Worm (Caenorhabditis elegans) whole organism, L3 larva: ENCODE data around the gene nhr-171.

Experiments
- ZK546.5 ChIP-seq: sonication (generic microtip); optimal IDR thresholded peaks from 2 replicates; lab custom pipeline; 2017; ENCODE audit warnings: missing biosample characterization, missing genetic modification characterization
- aly-2 ChIP-seq: fragments of 150-350 bp; optimal IDR thresholded peaks from 2 replicates; lab custom pipeline; 2014; ENCODE audit warnings: missing biosample characterization, missing genetic modification characterization
- ceh-16 ChIP-seq: sonication (generic microtip); optimal IDR thresholded peaks from 2 replicates; lab custom pipeline; 2017; ENCODE audit warnings: missing biosample characterization, missing genetic modification characterization
- ceh-28 ChIP-seq: fragments of 150-350 bp; optimal IDR thresholded peaks from 2 replicates; lab custom pipeline; 2014; ENCODE audit warnings: missing biosample characterization, missing genetic modification reagents, missing genetic modification characterization
- ceh-9 ChIP-seq: sonication (generic microtip); optimal IDR thresholded peaks from 2 replicates; lab custom pipeline; 2018; ENCODE audit warnings: missing biosample characterization, missing genetic modification characterization
- daf-12 ChIP-seq: fragments of 150-350 bp; optimal IDR thresholded peaks from 2 replicates; lab custom pipeline; 2014; ENCODE audit warnings: missing biosample characterization, missing genetic modification reagents, missing genetic modification characterization
- egl-27 ChIP-seq: sonication (generic microtip); optimal IDR thresholded peaks from 4 replicates; lab custom pipeline; 2017; ENCODE audit warnings: missing biosample characterization, missing genetic modification reagents, missing genetic modification characterization
- elt-1 ChIP-seq: fragments of 150-350 bp; optimal IDR thresholded peaks from 2 replicates; lab custom pipeline; 2014; ENCODE audit warnings: missing biosample characterization, missing genetic modification characterization
- elt-2 ChIP-seq: sonication (generic microtip); optimal IDR thresholded peaks from 2 replicates; lab custom pipeline; 2016; ENCODE audit warnings: missing genetic modification reagents, mild to moderate bottlenecking, missing genetic modification characterization, missing compliant biosample characterization
- elt-3 ChIP-seq, 3 experiments: fragments of 150-350 bp in 1 of 3; sonication (generic microtip) in 2 of 3; optimal IDR thresholded peaks; 2 replicates in 2 of 3; 4 replicates in 1 of 3; lab custom pipeline; 2014 to 2017; ENCODE audit warnings: missing biosample characterization in 3 of 3, missing genetic modification characterization in 3 of 3
- eor-1 ChIP-seq, 2 experiments: fragments of 150-350 bp; optimal IDR thresholded peaks; 2 replicates each; lab custom pipeline; 2014 to 2018; ENCODE audit warnings: missing biosample characterization in 2 of 2, missing genetic modification characterization in 2 of 2
- fkh-10 ChIP-seq: sonication (generic microtip); optimal IDR thresholded peaks from 2 replicates; lab custom pipeline; 2017; ENCODE audit warnings: missing biosample characterization, missing genetic modification reagents, missing genetic modification characterization
- fkh-2 ChIP-seq: fragments of 150-350 bp; optimal IDR thresholded peaks from 2 replicates; lab custom pipeline; 2014; ENCODE audit warnings: missing biosample characterization, missing genetic modification reagents, missing genetic modification characterization
- fos-1 ChIP-seq: fragments of 150-350 bp; optimal IDR thresholded peaks from 2 replicates; lab custom pipeline; 2014; ENCODE audit warnings: missing biosample characterization, missing genetic modification characterization
- hmg-11 ChIP-seq: sonication (generic microtip); optimal IDR thresholded peaks from 2 replicates; lab custom pipeline; 2016; ENCODE audit warnings: missing genetic modification characterization, missing compliant biosample characterization
- jun-1 ChIP-seq: fragments of 150-350 bp; optimal IDR thresholded peaks from 2 replicates; lab custom pipeline; 2014; ENCODE audit warnings: missing biosample characterization, missing genetic modification reagents, missing genetic modification characterization
- lin-15B ChIP-seq: fragments of 150-350 bp; optimal IDR thresholded peaks from 2 replicates; lab custom pipeline; 2014; ENCODE audit warnings: missing biosample characterization, missing genetic modification characterization
- lin-39 ChIP-seq: fragments of 150-350 bp; optimal IDR thresholded peaks from 2 replicates; lab custom pipeline; 2018; ENCODE audit warnings: missing biosample characterization, missing genetic modification reagents, missing genetic modification characterization
- mml-1 ChIP-seq: fragments of 150-350 bp; sonication (generic microtip); optimal IDR thresholded peaks from 3 replicates; lab custom pipeline; 2014; ENCODE audit warnings: missing biosample characterization, missing genetic modification characterization
- nfya-1 ChIP-seq: sonication (generic microtip); optimal IDR thresholded peaks from 2 replicates; lab custom pipeline; 2017; ENCODE audit warnings: missing genetic modification characterization, mild to moderate bottlenecking, missing compliant biosample characterization, antibody characterized with exemption, moderate library complexity; ENCODE audit not compliant: insufficient read depth
- nhr-11 ChIP-seq: fragments of 150-350 bp; optimal IDR thresholded peaks from 2 replicates; lab custom pipeline; 2014; ENCODE audit warnings: missing biosample characterization, missing genetic modification characterization
- nhr-12 ChIP-seq: fragments of 150-350 bp; optimal IDR thresholded peaks from 2 replicates; lab custom pipeline; 2014; ENCODE audit warnings: missing biosample characterization, missing genetic modification characterization
- nhr-23 ChIP-seq: fragments of 150-350 bp; optimal IDR thresholded peaks from 2 replicates; lab custom pipeline; 2014; ENCODE audit warnings: missing biosample characterization, missing genetic modification reagents, missing genetic modification characterization
- nhr-237 ChIP-seq: fragments of 150-350 bp; optimal IDR thresholded peaks from 2 replicates; lab custom pipeline; 2014; ENCODE audit warnings: missing biosample characterization, missing genetic modification characterization
- nhr-25 ChIP-seq: sonication (generic microtip); optimal IDR thresholded peaks from 2 replicates; lab custom pipeline; 2017; ENCODE audit warnings: missing biosample characterization, missing genetic modification characterization
- nhr-28 ChIP-seq: fragments of 150-350 bp; optimal IDR thresholded peaks from 2 replicates; lab custom pipeline; 2014; ENCODE audit warnings: missing biosample characterization, missing genetic modification characterization
- nhr-43 ChIP-seq: sonication (generic microtip); optimal IDR thresholded peaks from 2 replicates; lab custom pipeline; 2016; ENCODE audit warnings: mild to moderate bottlenecking, missing genetic modification characterization, missing compliant biosample characterization; ENCODE audit not compliant: poor library complexity, severe bottlenecking
- nhr-67 ChIP-seq: fragments of 150-350 bp; optimal IDR thresholded peaks from 2 replicates; lab custom pipeline; 2014; ENCODE audit warnings: missing biosample characterization, missing genetic modification characterization
- nhr-76 ChIP-seq: fragments of 150-350 bp; sonication (generic microtip); optimal IDR thresholded peaks from 5 replicates; lab custom pipeline; 2014; ENCODE audit warnings: missing biosample characterization, missing genetic modification characterization
- nhr-77 ChIP-seq: fragments of 150-350 bp; optimal IDR thresholded peaks from 2 replicates; lab custom pipeline; 2014; ENCODE audit warnings: missing biosample characterization, missing genetic modification characterization
- pha-4 ChIP-seq: fragments of 150-350 bp; optimal IDR thresholded peaks from 2 replicates; lab custom pipeline; 2014; ENCODE audit warnings: missing biosample characterization, missing genetic modification reagents, missing genetic modification characterization
- pqm-1 ChIP-seq: fragments of 150-350 bp; optimal IDR thresholded peaks from 2 replicates; lab custom pipeline; 2017; ENCODE audit warnings: missing biosample characterization, missing genetic modification characterization, inconsistent platforms
- sea-2 ChIP-seq: fragments of 150-350 bp; sonication (generic microtip); optimal IDR thresholded peaks from 4 replicates; lab custom pipeline; 2014; ENCODE audit warnings: missing biosample characterization, missing genetic modification reagents, missing genetic modification characterization
- skn-1 ChIP-seq: fragments of 150-350 bp; optimal IDR thresholded peaks from 2 replicates; lab custom pipeline; 2014; ENCODE audit warnings: missing biosample characterization, missing genetic modification characterization
- snpc-4 ChIP-seq: fragments of 150-350 bp; optimal IDR thresholded peaks from 2 replicates; lab custom pipeline; 2014; ENCODE audit warnings: missing biosample characterization, missing genetic modification characterization
- unc-39 ChIP-seq: sonication (generic microtip); optimal IDR thresholded peaks from 4 replicates; lab custom pipeline; 2017; ENCODE audit warnings: missing biosample characterization, missing genetic modification characterization
- unc-62 ChIP-seq: fragments of 150-350 bp; sonication (generic microtip); optimal IDR thresholded peaks from 4 replicates; lab custom pipeline; 2014; ENCODE audit warnings: missing biosample characterization, missing genetic modification reagents, missing genetic modification characterization
- ztf-4 ChIP-seq: fragments of 150-350 bp; optimal IDR thresholded peaks from 2 replicates; lab custom pipeline; 2014; ENCODE audit warnings: missing biosample characterization, missing genetic modification characterization

nhr-171 gene

DNA sequence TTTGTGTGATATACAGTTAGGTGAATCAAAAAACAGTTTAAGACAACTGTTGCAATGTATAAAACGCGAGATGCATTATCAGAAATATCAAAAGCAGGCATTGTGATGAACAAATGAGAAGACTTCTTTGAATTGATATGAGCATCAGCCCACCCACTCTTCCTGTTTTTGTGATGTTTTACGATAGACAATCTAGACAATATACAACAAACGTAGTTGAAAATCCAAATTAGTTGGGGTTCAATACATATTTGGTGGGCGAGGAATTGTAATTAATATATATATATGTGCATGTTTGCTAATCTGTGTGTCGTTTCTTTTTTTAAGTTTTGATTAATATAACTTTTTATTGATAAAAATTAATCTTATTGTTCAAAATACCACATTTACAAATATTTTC, 38.8 kb upstream of the nhr-171 start, which contains the start of gene str-28:
TSS of gene str-28 (minus strand) at position 101 of the 400 bp plus-strand sequence.
- no peak for TF ChIP-seq ceh-16
- TF ChIP-seq jun-1 (tag; lab: Kevin White, UChicago) = no peak
- TF ChIP-seq unc-39 = no peak
- TF ChIP-seq aly-2 = no peak
- TF ChIP-seq fkh-10 (GFP tag; lab: Kevin White, UChicago) = no peak
- no peak for TF ChIP-seq nhr-76
- TF ChIP-seq lin-39 (tag; lab: Kevin White, UChicago) = no peak
- no peak for TF ChIP-seq nhr-28 (tag; lab: Kevin White, UChicago)
- TF ChIP-seq pha-4 (tag; lab: Kevin White, UChicago) = no peak
- TF ChIP-seq nfya-1 (tag; lab: Kevin White, UChicago) = no peak

DNA sequence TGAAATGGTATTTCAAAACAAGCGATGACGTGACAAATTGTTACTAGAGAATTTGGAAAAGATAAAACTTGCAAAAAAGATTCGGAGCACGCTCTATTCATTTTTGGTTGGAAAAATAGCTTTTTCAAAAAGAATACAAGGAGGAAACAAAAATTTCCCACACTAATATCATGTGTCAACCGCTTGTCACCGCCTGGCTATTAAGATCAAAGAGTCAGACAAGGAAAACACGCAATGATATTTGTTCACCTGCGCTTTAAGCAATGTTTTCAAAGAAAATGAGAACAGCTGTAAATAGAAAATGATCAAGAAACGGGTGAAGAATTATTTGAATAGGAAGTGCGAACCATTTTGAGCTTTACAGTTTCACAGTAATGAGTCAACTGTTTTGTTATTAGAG, 34.8 kb upstream of the nhr-171 start, which contains the start of gene srh-125:
TSS of gene srh-125 (minus strand) at position 101 of the 400 bp plus-strand sequence.
- TF ChIP-seq elt-1 = no peak

DNA sequence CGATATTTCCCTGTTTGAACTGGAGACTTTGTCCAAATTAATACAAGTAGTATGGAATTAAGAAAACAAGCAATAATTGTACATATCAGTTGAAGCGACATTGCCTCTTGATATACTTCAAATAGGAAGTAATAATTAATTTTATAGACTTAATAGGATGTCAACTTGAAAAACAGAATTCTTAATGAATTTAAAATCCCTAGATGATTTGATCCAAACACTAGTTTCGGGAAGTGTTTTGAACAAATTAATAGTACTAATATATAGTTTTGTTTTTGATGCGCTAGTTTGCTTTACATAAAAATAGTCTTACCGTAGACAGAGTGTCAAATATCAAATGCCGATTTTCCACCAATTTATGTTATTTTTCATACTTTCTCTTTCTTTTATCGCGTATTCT, 33.2 kb upstream of the nhr-171 start, which contains the start of gene str-190:
TSS of gene str-190 (minus strand) at position 101 of the 400 bp plus-strand sequence.
- TF ChIP-seq fkh-10 (GFP tag; lab: Kevin White, UChicago) = no peak
- no peak for TF ChIP-seq ztf-4
- no peak for TF ChIP-seq eor-1 (tag; optimal IDR thresholded peaks at IDR 0.05; lab: Kevin White, UChicago)
- TF ChIP-seq nhr-237 (tag; lab: Kevin White, UChicago) = no peak
- no peak for TF ChIP-seq lin-39 (tag; lab: Kevin White, UChicago)
- no peak for TF ChIP-seq fkh-2 (tag; lab: Kevin White, UChicago)
- TF ChIP-seq mml-1 (tag; lab: Kevin White, UChicago) = no peak
- no peak for TF ChIP-seq aly-2
- TF ChIP-seq nhr-23 (tag; lab: Kevin White, UChicago) = no peak
- no peak for TF ChIP-seq nhr-11 (tag; lab: Kevin White, UChicago)
- TF ChIP-seq nhr-25 = no peak
- TF ChIP-seq, all 47 proteins: peak for 0

DNA sequence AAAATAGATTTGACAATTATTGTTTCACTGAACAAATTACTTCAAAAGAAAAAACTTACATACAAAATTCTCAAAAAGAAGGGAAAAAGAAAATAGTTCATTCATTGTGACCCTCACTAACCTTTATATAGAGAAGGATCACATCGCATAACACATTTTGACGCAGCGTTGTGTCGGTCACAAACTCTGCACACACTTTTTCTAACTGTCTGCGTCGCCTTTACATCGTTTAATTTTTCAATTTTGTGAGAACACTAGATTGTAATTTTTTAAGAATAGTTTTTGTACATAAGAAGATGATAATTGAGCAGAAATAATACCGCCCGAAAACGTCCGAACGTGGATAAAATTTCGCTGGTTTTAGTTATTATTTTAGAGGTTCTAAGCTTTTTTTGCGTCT, 30.6 kb upstream of the nhr-171 start, which contains the start of gene C18B10.6:
TSS of gene C18B10.6 (minus strand) at position 101 of the 400 bp plus-strand sequence.
- TF ChIP-seq elt-3 (tag; optimal IDR thresholded peaks at IDR 0.05; lab: Kevin White, UChicago) (no peak), jun-1 (tag; lab: Kevin White, UChicago) (no peak), mml-1 (tag; lab: Kevin White, UChicago) (no peak), nhr-67 (tag; lab: Kevin White, UChicago) (no peak), nhr-43 (tag; lab: Kevin White, UChicago) (no peak), egl-27 (no peak), snpc-4 (tag; lab: Kevin White, UChicago) (no peak), daf-12 (tag; lab: Kevin White, UChicago) (no peak), fos-1 (no peak), eor-1 (tag; optimal IDR thresholded peaks at IDR 0.05; lab: Kevin White, UChicago) (no peak), unc-62 (GFP tag; lab: Kevin White, UChicago) (no peak), pqm-1 (tag; lab: Kevin White, UChicago) (no peak), nhr-25 (no peak), lin-39 (tag; lab: Kevin White, UChicago) (no peak)

DNA sequence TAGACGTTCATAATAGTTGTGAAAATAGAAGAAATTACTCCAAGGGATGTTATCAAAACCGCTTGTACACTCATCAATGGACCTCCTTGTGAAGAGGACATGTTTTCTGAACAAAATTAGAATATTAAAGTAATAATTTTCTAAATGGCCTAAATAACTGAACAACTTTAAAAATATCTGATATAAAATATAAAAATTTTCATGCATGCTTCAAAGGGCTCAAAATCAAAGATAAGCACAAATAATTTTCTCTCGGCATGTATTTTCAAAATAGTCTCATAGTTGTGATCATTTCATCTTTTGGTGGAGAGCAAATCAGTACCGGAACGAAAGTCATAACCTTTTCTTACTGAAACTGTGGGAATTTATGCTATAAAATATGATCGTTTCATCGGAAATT, 26.6 kb upstream of the nhr-171 start, which contains the start of gene srbc-8:
TSS of gene srbc-8 (minus strand) at position 101 of the 400 bp plus-strand sequence.
- TF ChIP-seq fkh-2 (tag; lab: Kevin White, UChicago) (no peak), sea-2 (GFP tag; lab: Kevin White, UChicago) (no peak), elt-2 (tag; lab: Kevin White, UChicago) (no peak), lin-39 (tag; lab: Kevin White, UChicago) (no peak), nhr-12 (tag; lab: Kevin White, UChicago) (no peak), elt-3 (tag; optimal IDR thresholded peaks at IDR 0.05; lab: Kevin White, UChicago) (no peak), ceh-9 (tag; lab: Kevin White, UChicago) (no peak), nhr-77 (tag; lab: Kevin White, UChicago) (no peak), aly-2 (no peak), lin-15B (tag; lab: Kevin White, UChicago) (no peak), hmg-11 (tag; lab: Kevin White, UChicago) (no peak), nhr-25 (no peak), skn-1 (no peak), ceh-28 (tag; lab: Kevin White, UChicago) (no peak), pha-4 (tag; lab: Kevin White, UChicago) (no peak), nhr-76 (no peak), ztf-4 (no peak), ZK546.5 (tag; lab: Kevin White, UChicago) (no peak)
